Worm (Caenorhabditis elegans): Measurements from ENCODE around the gene aex-4.

Gene aex-4

ce11 chrX:3738617-3739016, 9.5 kb downstream of the aex-4 start:
- TF ChIP-seq skn-1 (tag; optimal IDR thresholded peaks at IDR 0.05) = no peak
- TF ChIP-seq pqm-1 (tag; optimal IDR thresholded peaks at IDR 0.05) = no peak
- TF ChIP-seq hmg-11 (tag; optimal IDR thresholded peaks at IDR 0.05) = no peak
- TF ChIP-seq nfya-1 (tag; optimal IDR thresholded peaks at IDR 0.05; ENCODE audit: insufficient read depth) = no peak
- no peak for TF ChIP-seq nhr-25 (tag; optimal IDR thresholded peaks at IDR 0.05)
- TF ChIP-seq nhr-76 (tag; optimal IDR thresholded peaks at IDR 0.05) = no peak
- TF ChIP-seq ceh-28 (tag; optimal IDR thresholded peaks at IDR 0.05) = no peak
- no peak for TF ChIP-seq R02D3.7 (tag; optimal IDR thresholded peaks at IDR 0.05)
- TF ChIP-seq nhr-12 (tag; optimal IDR thresholded peaks at IDR 0.05) = no peak
- TF ChIP-seq fkh-2 (tag; optimal IDR thresholded peaks at IDR 0.05) = no peak
- no peak for TF ChIP-seq lsy-12 (tag; optimal IDR thresholded peaks at IDR 0.05)
- no peak for TF ChIP-seq elt-3 (tag; optimal IDR thresholded peaks at IDR 0.05)
- no peak for TF ChIP-seq ztf-11 (tag; optimal IDR thresholded peaks at IDR 0.05)
- TF ChIP-seq ama-1 (optimal IDR thresholded peaks at IDR 0.05) = no peak
- TF ChIP-seq ceh-9 (tag; optimal IDR thresholded peaks at IDR 0.05) = no peak
- no peak for TF ChIP-seq aly-2 (tag; optimal IDR thresholded peaks at IDR 0.05)
- no peak for TF ChIP-seq lin-39 (tag; optimal IDR thresholded peaks at IDR 0.05)
- no peak for TF ChIP-seq elt-2 (tag; optimal IDR thresholded peaks at IDR 0.05)

- no peak for TF ChIP-seq tbx-2 (tag; optimal IDR thresholded peaks at IDR 0.05)
- no peak for TF ChIP-seq fkh-10 (GFP tag; optimal IDR thresholded peaks at IDR 0.05)
- no peak for TF ChIP-seq eor-1 (tag; optimal IDR thresholded peaks at IDR 0.05)
- no peak for TF ChIP-seq ceh-16 (tag; optimal IDR thresholded peaks at IDR 0.05)
- no peak for TF ChIP-seq mml-1 (tag; optimal IDR thresholded peaks at IDR 0.05)
- no peak for TF ChIP-seq unc-62 (GFP tag; optimal IDR thresholded peaks at IDR 0.05)
- no peak for TF ChIP-seq ceh-82 (tag; optimal IDR thresholded peaks at IDR 0.05)
- TF ChIP-seq ceh-9 (tag; optimal IDR thresholded peaks at IDR 0.05) = no peak
- TF ChIP-seq elt-1 (tag; optimal IDR thresholded peaks at IDR 0.05) = no peak
- TF ChIP-seq ZK546.5 (tag; optimal IDR thresholded peaks at IDR 0.05) = no peak
- no peak for TF ChIP-seq elt-2 (tag; optimal IDR thresholded peaks at IDR 0.05)
- TF ChIP-seq nhr-23 (tag; optimal IDR thresholded peaks at IDR 0.05) = no peak
- TF ChIP-seq skn-1 (tag; optimal IDR thresholded peaks at IDR 0.05) = no peak
- TF ChIP-seq nhr-237 (tag; optimal IDR thresholded peaks at IDR 0.05) = no peak
- no peak for TF ChIP-seq fkh-2 (tag; optimal IDR thresholded peaks at IDR 0.05)
- TF ChIP-seq fos-1 (tag; optimal IDR thresholded peaks at IDR 0.05) = no peak
Measured at ce11 chrX:3742223-3742622, 13.1 kb downstream of the aex-4 start, which contains the start of gene fkh-2. Gene fkh-2 (minus strand): TSS chrX:3742323.

ce11 chrX:3743190-3743589, 14.1 kb downstream of the aex-4 start:
- TF ChIP-seq tbx-2 (tag; optimal IDR thresholded peaks at IDR 0.05) (no peak), elt-1 (tag; optimal IDR thresholded peaks at IDR 0.05) (no peak), nhr-12 (tag; optimal IDR thresholded peaks at IDR 0.05) (no peak), ZK546.5 (tag; optimal IDR thresholded peaks at IDR 0.05) (no peak)

ce11 chrX:3751370-3751769, 22.3 kb downstream of the aex-4 start:
- no peak for TF ChIP-seq fkh-10 (GFP tag; optimal IDR thresholded peaks at IDR 0.05)
- TF ChIP-seq nhr-25 (tag; optimal IDR thresholded peaks at IDR 0.05) = no peak
- TF ChIP-seq ZK546.5 (tag; optimal IDR thresholded peaks at IDR 0.05) = no peak
- TF ChIP-seq nhr-43 (tag; optimal IDR thresholded peaks at IDR 0.05; ENCODE audit: poor library complexity, severe bottlenecking) = no peak
- TF ChIP-seq skn-1 (tag; optimal IDR thresholded peaks at IDR 0.05) = no peak
- TF ChIP-seq pqm-1 (tag; optimal IDR thresholded peaks at IDR 0.05) = no peak
- TF ChIP-seq lin-39 (tag; optimal IDR thresholded peaks at IDR 0.05) = no peak
- TF ChIP-seq nhr-76 (tag; optimal IDR thresholded peaks at IDR 0.05) = no peak
- TF ChIP-seq lsy-12 (tag; optimal IDR thresholded peaks at IDR 0.05) = no peak
- TF ChIP-seq tbx-2 (tag; optimal IDR thresholded peaks at IDR 0.05) = no peak
- no peak for TF ChIP-seq jun-1 (tag; optimal IDR thresholded peaks at IDR 0.05)
- no peak for TF ChIP-seq pha-4 (tag; optimal IDR thresholded peaks at IDR 0.05)
- no peak for TF ChIP-seq ztf-4 (tag; optimal IDR thresholded peaks at IDR 0.05)
- no peak for TF ChIP-seq nhr-11 (tag; optimal IDR thresholded peaks at IDR 0.05)
- no peak for TF ChIP-seq egl-27 (tag; optimal IDR thresholded peaks at IDR 0.05)
- no peak for TF ChIP-seq nhr-67 (tag; optimal IDR thresholded peaks at IDR 0.05)
- no peak for TF ChIP-seq ceh-9 (tag; optimal IDR thresholded peaks at IDR 0.05)

Measured in whole organism, L3 larva.